Worm (Caenorhabditis elegans) whole organism, early embryonic: Measurements from ENCODE around the gene tig-2.

Experiments used
- B0310.2 ChIP-seq: sonication (generic microtip); optimal IDR thresholded peaks from 2 replicates; lab custom pipeline; 2016; ENCODE audit warnings: mild to moderate bottlenecking, missing genetic modification characterization, missing compliant biosample characterization
- F13C5.2 ChIP-seq: sonication (generic microtip); optimal IDR thresholded peaks from 2 replicates; lab custom pipeline; 2017; ENCODE audit warnings: mild to moderate bottlenecking, missing genetic modification characterization, inconsistent platforms, missing compliant biosample characterization
- ama-1 ChIP-seq: fragments of 150-350 bp; optimal IDR thresholded peaks from 2 replicates; lab custom pipeline; 2014
- ceh-36 ChIP-seq: sonication (generic microtip); optimal IDR thresholded peaks from 2 replicates; lab custom pipeline; 2016; ENCODE audit warnings: missing genetic modification characterization, inconsistent platforms, missing compliant biosample characterization
- ets-7 ChIP-seq: sonication (generic microtip); optimal IDR thresholded peaks from 2 replicates; lab custom pipeline; 2016; ENCODE audit warnings: missing genotype, missing genetic modification characterization, missing compliant biosample characterization
- flt-1 ChIP-seq: fragments of 200-800 bp; sonication (Bioruptor generic); IDR thresholded peaks from 2 replicates; pipeline ENCODE4 v1.3.6; 2022; ENCODE audit warnings: missing genetic modification characterization, missing compliant biosample characterization
- hmbx-1 ChIP-seq: sonication (generic microtip); optimal IDR thresholded peaks from 2 replicates; lab custom pipeline; 2016; ENCODE audit warnings: mild to moderate bottlenecking, missing genetic modification characterization, missing compliant biosample characterization
- scrt-1 ChIP-seq: fragments of 200-800 bp; sonication (Bioruptor generic); IDR thresholded peaks from 2 replicates; pipeline ENCODE4 v1.3.6; 2022; ENCODE audit warnings: missing genetic modification characterization, missing compliant biosample characterization
- tbx-11 ChIP-seq: fragments of 200-800 bp; sonication (Bioruptor generic); IDR thresholded peaks from 2 replicates; pipeline ENCODE4 v1.3.6; 2022; ENCODE audit warnings: missing genetic modification characterization, missing compliant biosample characterization
- tbx-37 ChIP-seq: fragments of 200-800 bp; sonication (Bioruptor generic); conservative IDR thresholded peaks from 2 replicates; pipeline ENCODE4 v1.3.6; 2022; ENCODE audit warnings: missing genetic modification reagents, missing genetic modification characterization, missing compliant biosample characterization

DNA sequence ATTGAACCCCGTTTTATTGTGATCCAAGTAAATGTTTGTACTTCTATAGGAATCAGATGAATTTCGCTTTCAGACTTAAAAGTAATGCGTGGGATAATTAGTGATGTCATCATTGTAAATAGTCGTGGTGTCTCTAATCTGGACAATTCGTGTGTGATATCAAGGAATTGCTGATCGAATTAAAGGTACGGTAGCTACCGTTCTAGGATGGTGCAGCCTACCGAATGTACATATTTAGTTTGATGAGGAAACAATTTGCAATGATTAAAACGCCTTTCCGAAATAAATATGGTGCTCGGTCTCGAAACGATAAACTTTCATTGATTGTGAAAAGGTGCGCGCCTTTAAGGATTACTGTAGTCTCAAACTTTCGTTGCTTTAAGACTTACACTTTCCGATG is 28.6 kb upstream of the tig-2 start:
- no peak for TF ChIP-seq tbx-37 (GFP tag; lab: Robert Waterston, UW)
- no peak for TF ChIP-seq ceh-36 (tag; lab: Kevin White, UChicago)
- no peak for TF ChIP-seq hmbx-1 (tag; lab: Kevin White, UChicago)
- no peak for TF ChIP-seq F13C5.2 (tag; lab: Kevin White, UChicago)
- no peak for TF ChIP-seq tbx-11 (GFP tag; lab: Robert Waterston, UW)
- TF ChIP-seq B0310.2 (tag; lab: Kevin White, UChicago), result no peak
- no peak for TF ChIP-seq scrt-1
- no peak for TF ChIP-seq flt-1 (GFP tag; lab: Robert Waterston, UW)
- no peak for TF ChIP-seq ets-7 (tag; lab: Kevin White, UChicago)
- TF ChIP-seq ama-1, result no peak
